Worm (Caenorhabditis elegans): Measurements from ENCODE around the gene clec-255.

Gene clec-255

ce11 chrV:18772761-18773160, 2.2 kb upstream of the clec-255 start, which contains the start of gene clec-257:
Gene clec-257 (plus strand): TSS chrV:18773061.
- TF ChIP-seq F57A8.1 (GFP tag; optimal IDR thresholded peaks at IDR 0.05) (no peak), Y95B8A.8 (GFP tag; IDR thresholded peaks at IDR 0.05) (no peak), F33H1.4 (GFP tag; IDR thresholded peaks at IDR 0.05) (no peak), F55B11.4 (tag; optimal IDR thresholded peaks at IDR 0.05; ENCODE audit: borderline replicate concordance, insufficient read depth) (no peak), ccch-3 (GFP tag; optimal IDR thresholded peaks at IDR 0.05) (no peak), bed-1 (GFP tag; IDR thresholded peaks at IDR 0.05) (no peak), repo-1 (tag; optimal IDR thresholded peaks at IDR 0.05) (no peak), die-1 (tag; optimal IDR thresholded peaks at IDR 0.05) (no peak), atf-7 (tag; optimal IDR thresholded peaks at IDR 0.05) (no peak), mxl-1 (tag; optimal IDR thresholded peaks at IDR 0.05) (no peak), madf-6 (GFP tag; IDR thresholded peaks at IDR 0.05) (no peak), T26A5.8 (tag; optimal IDR thresholded peaks at IDR 0.05) (no peak), ceh-79 (tag; optimal IDR thresholded peaks at IDR 0.05) (no peak), egrh-3 (GFP tag; IDR thresholded peaks at IDR 0.05) (no peak), nhr-120 (GFP tag; IDR thresholded peaks at IDR 0.05) (no peak), dpff-1 (tag; optimal IDR thresholded peaks at IDR 0.05) (no peak), ztf-3 (GFP tag; optimal IDR thresholded peaks at IDR 0.05) (no peak), Y67H2A.10 (GFP tag; conservative IDR thresholded peaks at IDR 0.05) (no peak), mes-4 (tag; optimal IDR thresholded peaks at IDR 0.05) (no peak), hrde-1 (tag; optimal IDR thresholded peaks at IDR 0.05; ENCODE audit: borderline replicate concordance) (no peak)

- TF ChIP-seq xnd-1 (tag; optimal IDR thresholded peaks at IDR 0.05) (no peak), Y79H2A.3 (GFP tag; conservative IDR thresholded peaks at IDR 0.05) (no peak), lin-54 (GFP tag; optimal IDR thresholded peaks at IDR 0.05) (no peak), F22D6.2 (tag; optimal IDR thresholded peaks at IDR 0.05) (no peak), egl-44 (GFP tag; IDR thresholded peaks at IDR 0.05) (no peak), dox-1 (GFP tag; IDR thresholded peaks at IDR 0.05) (no peak), K12H6.12 (tag; optimal IDR thresholded peaks at IDR 0.05) (no peak), nhr-80 (tag; optimal IDR thresholded peaks at IDR 0.05) (no peak), pha-4 (tag; optimal IDR thresholded peaks at IDR 0.05) (no peak), Y53G8AR.9 (GFP tag; conservative IDR thresholded peaks at IDR 0.05) (no peak)
These were observed 1.4 kb upstream of the clec-255 start for ce11 chrV:18771804-18772386.

- TF ChIP-seq C17E4.6 (GFP tag; IDR thresholded peaks at IDR 0.05), result no peak
- TF ChIP-seq die-1 (tag; optimal IDR thresholded peaks at IDR 0.05), result no peak
- no peak for TF ChIP-seq aptf-2 (GFP tag; conservative IDR thresholded peaks at IDR 0.05)
- no peak for TF ChIP-seq rec-8 (tag; optimal IDR thresholded peaks at IDR 0.05)
- no peak for TF ChIP-seq nhr-80 (tag; optimal IDR thresholded peaks at IDR 0.05)
These were observed 867 bp upstream of the clec-255 start, which contains the start of gene clec-256 for ce11 chrV:18771390-18771789. Gene clec-256 (plus strand): TSS chrV:18771690.

DNA sequence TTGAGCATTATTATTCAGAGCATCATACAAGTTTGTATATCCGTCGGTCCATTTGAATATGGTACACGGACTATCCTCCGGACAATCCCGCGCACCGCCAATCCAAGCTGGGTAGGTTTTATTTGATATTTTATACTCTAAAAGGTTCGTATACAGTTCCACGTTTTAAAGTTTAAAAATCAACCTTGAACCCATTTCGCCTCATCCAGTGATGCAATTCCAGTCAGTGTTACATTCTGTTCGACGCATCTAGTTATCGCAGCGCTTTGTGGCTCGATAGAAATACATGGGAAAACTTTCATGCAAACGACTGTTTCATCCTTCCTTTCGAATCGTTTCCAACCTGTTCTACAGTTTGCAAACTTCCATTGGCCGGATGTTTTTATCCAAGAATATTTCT, 621 bp downstream of the clec-255 start:
- no peak for TF ChIP-seq ekl-4 (GFP tag; IDR thresholded peaks at IDR 0.05)
- TF ChIP-seq snpc-1.3 (tag; optimal IDR thresholded peaks at IDR 0.05; ENCODE audit: insufficient read depth), result no peak
- TF ChIP-seq athp-1 (tag; optimal IDR thresholded peaks at IDR 0.05), result no peak
- no peak for TF ChIP-seq ceh-58 (GFP tag; IDR thresholded peaks at IDR 0.05)
- TF ChIP-seq ceh-79 (tag; optimal IDR thresholded peaks at IDR 0.05), result no peak
- TF ChIP-seq pha-4 (tag; optimal IDR thresholded peaks at IDR 0.05), result no peak
- no peak for TF ChIP-seq K12H6.12 (tag; optimal IDR thresholded peaks at IDR 0.05)
